Worm (Caenorhabditis elegans) whole organism, young adult: ENCODE results near the gene tebp-2.

Source experiments
- D2030.7 ChIP-seq: fragments of 200-800 bp; sonication (Bioruptor generic); IDR thresholded peaks from 2 replicates; pipeline ENCODE4 v1.3.6; 2022; ENCODE audit warnings: missing genetic modification reagents, missing genetic modification characterization, missing compliant biosample characterization
- F10E7.11 ChIP-seq: sonication (generic microtip); optimal IDR thresholded peaks from 2 replicates; lab custom pipeline; 2017; ENCODE audit warnings: mild to moderate bottlenecking, missing genetic modification characterization, moderate library complexity, missing compliant biosample characterization
- F22D6.2 ChIP-seq: sonication (generic microtip); optimal IDR thresholded peaks from 2 replicates; lab custom pipeline; 2016; ENCODE audit warnings: mild to moderate bottlenecking, missing genetic modification characterization, missing compliant biosample characterization
- F23B12.7 ChIP-seq: sonication (generic microtip); optimal IDR thresholded peaks from 2 replicates; lab custom pipeline; 2017; ENCODE audit warnings: missing genetic modification characterization, mild to moderate bottlenecking, missing compliant biosample characterization, antibody characterized with exemption, moderate library complexity; ENCODE audit not compliant: insufficient read depth
- K11D2.4 ChIP-seq: fragments of 200-800 bp; sonication (Bioruptor generic); IDR thresholded peaks from 2 replicates; pipeline ENCODE4 v1.3.6; 2022; ENCODE audit warnings: missing genetic modification reagents, missing genetic modification characterization, missing compliant biosample characterization
- K12H6.12 ChIP-seq: fragments of 200-800 bp; sonication (Bioruptor generic); optimal IDR thresholded peaks from 2 replicates; lab custom pipeline; 2018; ENCODE audit warnings: mild to moderate bottlenecking, missing genetic modification characterization, missing compliant biosample characterization
- Y56A3A.18 ChIP-seq: fragments of 200-800 bp; sonication (Bioruptor generic); IDR thresholded peaks from 2 replicates; pipeline ENCODE4 v1.3.6; 2022; ENCODE audit warnings: missing genetic modification reagents, missing genetic modification characterization, missing compliant biosample characterization
- akir-1 ChIP-seq: fragments of 200-800 bp; sonication (Bioruptor generic); optimal IDR thresholded peaks from 2 replicates; lab custom pipeline; 2018; ENCODE audit warnings: mild to moderate bottlenecking, missing genetic modification characterization, moderate library complexity, missing compliant biosample characterization
- aptf-3 ChIP-seq: fragments of 200-800 bp; sonication (Bioruptor generic); IDR thresholded peaks from 2 replicates; pipeline ENCODE4 v1.3.6; 2022; ENCODE audit warnings: missing genetic modification characterization, missing compliant biosample characterization
- attf-3 ChIP-seq: fragments of 200-800 bp; sonication (Bioruptor generic); conservative IDR thresholded peaks from 2 replicates; pipeline ENCODE4 v1.3.6; 2022; ENCODE audit warnings: missing genetic modification reagents, missing genetic modification characterization, missing compliant biosample characterization
- ccch-3 ChIP-seq: fragments of 200-800 bp; sonication (Bioruptor generic); optimal IDR thresholded peaks from 2 replicates; lab custom pipeline; 2018; ENCODE audit warnings: mild to moderate bottlenecking, missing genetic modification characterization, missing compliant biosample characterization
- ceh-79 ChIP-seq: sonication (generic microtip); optimal IDR thresholded peaks from 2 replicates; lab custom pipeline; 2017; ENCODE audit warnings: mild to moderate bottlenecking, missing genetic modification characterization, missing compliant biosample characterization
- chd-7 ChIP-seq: sonication (generic microtip); optimal IDR thresholded peaks from 2 replicates; lab custom pipeline; 2016; ENCODE audit warnings: mild to moderate bottlenecking, missing genetic modification characterization, moderate library complexity, missing compliant biosample characterization
- dox-1 ChIP-seq: fragments of 200-800 bp; sonication (Bioruptor generic); IDR thresholded peaks from 2 replicates; pipeline ENCODE4 v1.3.6; 2022; ENCODE audit warnings: missing genetic modification reagents, missing genetic modification characterization, missing compliant biosample characterization
- dpl-1 ChIP-seq: fragments of 150-350 bp; optimal IDR thresholded peaks from 2 replicates; lab custom pipeline; 2014; ENCODE audit warnings: missing biosample characterization, missing genetic modification reagents, missing genetic modification characterization
- egl-18 ChIP-seq: fragments of 200-800 bp; sonication (Bioruptor generic); IDR thresholded peaks from 2 replicates; pipeline ENCODE4 v1.3.6; 2022; ENCODE audit warnings: missing genetic modification reagents, missing genetic modification characterization, missing compliant biosample characterization
- egl-44 ChIP-seq: fragments of 200-800 bp; sonication (Bioruptor generic); IDR thresholded peaks from 2 replicates; pipeline ENCODE4 v1.3.6; 2022; ENCODE audit warnings: missing genetic modification reagents, missing genetic modification characterization, missing compliant biosample characterization
- ets-4 ChIP-seq: fragments of 200-800 bp; sonication (Bioruptor generic); optimal IDR thresholded peaks from 2 replicates; lab custom pipeline; 2018; ENCODE audit warnings: mild to moderate bottlenecking, missing genetic modification characterization, missing compliant biosample characterization
- hmg-1.2 ChIP-seq: fragments of 200-800 bp; sonication (Bioruptor generic); IDR thresholded peaks from 2 replicates; pipeline ENCODE4 v1.3.6; 2022; ENCODE audit warnings: missing genetic modification reagents, missing genetic modification characterization, missing compliant biosample characterization
- lag-1 ChIP-seq: fragments of 200-800 bp; sonication (Bioruptor generic); IDR thresholded peaks from 2 replicates; pipeline ENCODE4 v1.3.6; 2022; ENCODE audit warnings: missing genetic modification reagents, missing genetic modification characterization, missing compliant biosample characterization
- let-607 ChIP-seq, 2 experiments: fragments of 200-800 bp in 1 of 2; sonication (Bioruptor generic) in 1 of 2; sonication (generic microtip) in 1 of 2; optimal IDR thresholded peaks; 2 replicates each; lab custom pipeline; 2016 to 2018; ENCODE audit warnings: mild to moderate bottlenecking in 2 of 2, missing compliant biosample characterization in 2 of 2, missing genetic modification characterization in 2 of 2, moderate library complexity in 2 of 2, missing genotype in 1 of 2
- lin-40 ChIP-seq: sonication (generic microtip); optimal IDR thresholded peaks from 2 replicates; lab custom pipeline; 2016; ENCODE audit warnings: missing genetic modification characterization, mild to moderate bottlenecking, missing compliant biosample characterization, missing genotype, missing genetic modification reagents
- lin-54 ChIP-seq: fragments of 200-800 bp; sonication (Bioruptor generic); optimal IDR thresholded peaks from 2 replicates; lab custom pipeline; 2018; ENCODE audit warnings: mild to moderate bottlenecking, missing genetic modification characterization, missing compliant biosample characterization
- lir-1 ChIP-seq: fragments of 200-800 bp; sonication (Bioruptor generic); conservative IDR thresholded peaks from 2 replicates; pipeline ENCODE4 v1.3.6; 2022; ENCODE audit warnings: missing genetic modification reagents, missing genetic modification characterization, missing compliant biosample characterization
- mcd-1 ChIP-seq: fragments of 200-800 bp; sonication (Bioruptor generic); IDR thresholded peaks from 2 replicates; pipeline ENCODE4 v1.3.6; 2022; ENCODE audit warnings: missing genetic modification reagents, missing genetic modification characterization, missing compliant biosample characterization
- mel-28 ChIP-seq: sonication (generic microtip); optimal IDR thresholded peaks from 2 replicates; lab custom pipeline; 2016; ENCODE audit warnings: borderline replicate concordance, mild to moderate bottlenecking, missing genetic modification characterization, missing compliant biosample characterization
- mxl-1 ChIP-seq: sonication (generic microtip); optimal IDR thresholded peaks from 2 replicates; lab custom pipeline; 2016; ENCODE audit warnings: missing genetic modification characterization, missing compliant biosample characterization
- nfyb-1 ChIP-seq: fragments of 200-800 bp; sonication (Bioruptor generic); IDR thresholded peaks from 2 replicates; pipeline ENCODE4 v1.3.6; 2022; ENCODE audit warnings: missing genetic modification reagents, missing genetic modification characterization, missing compliant biosample characterization
- pbrm-1 ChIP-seq: fragments of 200-800 bp; sonication (Bioruptor generic); IDR thresholded peaks from 2 replicates; pipeline ENCODE4 v1.3.6; 2022; ENCODE audit warnings: missing genetic modification reagents, missing genetic modification characterization, missing compliant biosample characterization
- pha-4 ChIP-seq: fragments of 150-350 bp; sonication (generic microtip); optimal IDR thresholded peaks from 2 replicates; lab custom pipeline; 2014; ENCODE audit warnings: missing biosample characterization, missing genetic modification reagents, missing genetic modification characterization
- rpc-1 ChIP-seq, 2 experiments: fragments of 150-350 bp in 1 of 2; sonication (generic microtip) in 1 of 2; optimal IDR thresholded peaks; 2 replicates each; lab custom pipeline; 2014 to 2018; ENCODE audit warnings: missing biosample characterization in 1 of 2, missing genetic modification characterization in 1 of 2, missing genetic modification reagents in 1 of 2, missing genotype in 1 of 2
- snpc-4 ChIP-seq, 5 experiments: fragments of 150-350 bp in 1 of 5; sonication (generic microtip) in 4 of 5; optimal IDR thresholded peaks; 2 replicates each; lab custom pipeline; 2014 to 2018; ENCODE audit warnings: missing genetic modification characterization in 5 of 5, missing biosample characterization in 3 of 5, antibody characterized with exemption in 2 of 5, mild to moderate bottlenecking in 2 of 5, missing compliant biosample characterization in 2 of 5, missing genotype in 2 of 5, moderate library complexity in 2 of 5, missing genetic modification reagents in 1 of 5
- sptf-2 ChIP-seq: fragments of 200-800 bp; sonication (Bioruptor generic); optimal IDR thresholded peaks from 2 replicates; lab custom pipeline; 2018; ENCODE audit warnings: mild to moderate bottlenecking, missing genetic modification characterization, missing compliant biosample characterization
- tlf-1 ChIP-seq: fragments of 200-800 bp; sonication (Bioruptor generic); optimal IDR thresholded peaks from 2 replicates; lab custom pipeline; 2018; ENCODE audit warnings: mild to moderate bottlenecking, missing genetic modification characterization, missing compliant biosample characterization
- unc-62 ChIP-seq: fragments of 150-350 bp; optimal IDR thresholded peaks from 2 replicates; lab custom pipeline; 2014; ENCODE audit warnings: missing biosample characterization, missing genetic modification reagents, missing genetic modification characterization
- zfh-2 ChIP-seq: fragments of 200-800 bp; sonication (Bioruptor generic); conservative IDR thresholded peaks from 2 replicates; pipeline ENCODE4 v1.3.6; 2022; ENCODE audit warnings: missing genetic modification reagents, missing genetic modification characterization, missing compliant biosample characterization
- ztf-3 ChIP-seq: fragments of 200-800 bp; sonication (Bioruptor generic); optimal IDR thresholded peaks from 2 replicates; lab custom pipeline; 2018; ENCODE audit warnings: mild to moderate bottlenecking, missing genetic modification characterization, missing compliant biosample characterization

tebp-2 gene

DNA sequence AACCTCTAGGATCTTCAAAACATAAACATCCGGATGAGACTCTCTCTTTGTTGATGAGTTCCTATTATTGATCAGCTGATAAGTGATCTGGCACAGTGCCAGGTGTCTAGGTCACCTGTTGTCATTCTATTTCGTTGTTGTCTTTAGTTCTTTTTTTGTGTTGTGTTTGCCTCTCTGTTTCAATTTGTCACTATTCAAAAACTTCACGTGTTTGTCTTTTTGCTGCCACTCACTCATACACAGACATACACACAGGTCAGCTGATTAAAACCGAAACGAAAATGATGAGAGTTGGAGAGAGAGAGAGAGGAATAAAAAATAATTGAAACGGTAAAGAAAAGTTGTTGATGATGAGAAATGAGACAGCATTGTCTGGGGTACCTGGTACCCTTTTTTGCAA lies 49.7 kb downstream of the tebp-2 start (continued):
- peak; percentile 66; the same call in 1 of the 2 replicates for TF ChIP-seq lir-1 (GFP tag; lab: Robert Waterston, UW)
- no peak for TF ChIP-seq akir-1
- TF ChIP-seq rpc-1 (optimal IDR thresholded peaks at IDR 0.05; lab: Kevin White, UChicago), result no peak
- no peak for TF ChIP-seq rpc-1 (tag; optimal IDR thresholded peaks at IDR 0.05; lab: Kevin White, UChicago)
- no peak for TF ChIP-seq mxl-1
- TF ChIP-seq hmg-1.2 (GFP tag; lab: Robert Waterston, UW), result peak; percentile 20; the same call in 1 of the 2 replicates
- peak; percentile 42 for TF ChIP-seq ets-4 (GFP tag; lab: Kevin White, UChicago)
- peak; percentile 54; the same call in 1 of the 2 replicates for TF ChIP-seq dox-1
- TF ChIP-seq unc-62, result peak; percentile 93
- TF ChIP-seq let-607 (tag; optimal IDR thresholded peaks at IDR 0.05; lab: Kevin White, UChicago), result peak; percentile 91 to 95
- peak; percentile 92 for TF ChIP-seq chd-7 (tag; lab: Kevin White, UChicago)
- peak; percentile 64 for TF ChIP-seq F22D6.2
- TF ChIP-seq attf-3 (GFP tag; lab: Robert Waterston, UW), result no peak
- peak; percentile 90 for TF ChIP-seq lin-40 (tag; lab: Kevin White, UChicago)
- peak; percentile 80 for TF ChIP-seq K11D2.4
- peak; percentile 79 for TF ChIP-seq nfyb-1 (GFP tag; lab: Robert Waterston, UW)
- TF ChIP-seq lag-1, result no peak
- peak; percentile 47; the same call in 1 of the 2 replicates for TF ChIP-seq pbrm-1
- no peak for TF ChIP-seq snpc-4 (GFP tag; optimal IDR thresholded peaks at IDR 0.05; lab: Kevin White, UChicago)
- peak in 3 of 4 experiments; percentile 24 to 52 (median 39) for TF ChIP-seq snpc-4 (tag; optimal IDR thresholded peaks at IDR 0.05; lab: Kevin White, UChicago)
- peak; percentile 80 for TF ChIP-seq tlf-1 (GFP tag; lab: Kevin White, UChicago)
- peak; percentile 57 for TF ChIP-seq ztf-3 (GFP tag; lab: Kevin White, UChicago)
- no peak for TF ChIP-seq dpl-1 (GFP tag; lab: Kevin White, UChicago)
- peak; percentile 61 for TF ChIP-seq lin-54
- peak; percentile 41; the same call in 1 of the 2 replicates for TF ChIP-seq mcd-1
- peak; percentile 84; the same call in 1 of the 2 replicates for TF ChIP-seq egl-44 (GFP tag; lab: Robert Waterston, UW)
- no peak for TF ChIP-seq ccch-3 (GFP tag; lab: Kevin White, UChicago)

DNA sequence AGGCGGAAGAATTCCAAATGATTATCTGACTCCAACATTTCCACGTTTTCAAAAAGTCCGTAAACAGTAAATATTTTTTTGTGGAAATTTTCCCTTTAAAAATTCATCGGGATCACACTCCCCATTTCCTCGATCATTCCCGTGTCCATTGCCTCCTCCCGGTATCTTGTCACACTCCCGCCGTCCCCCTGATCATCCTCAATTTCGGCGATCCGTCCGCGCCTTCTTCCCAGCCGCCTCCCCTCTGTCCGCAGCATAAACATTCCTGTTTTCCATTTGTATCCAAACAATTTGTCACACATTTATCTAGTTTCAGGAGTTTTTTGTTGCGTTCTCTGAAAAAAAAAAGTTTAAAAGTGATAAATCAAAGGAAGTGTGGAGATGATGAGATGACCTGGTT lies 51.5 kb downstream of the tebp-2 start:
- no peak for TF ChIP-seq lag-1
- no peak for TF ChIP-seq tlf-1 (GFP tag; lab: Kevin White, UChicago)
- TF ChIP-seq lir-1 (GFP tag; lab: Robert Waterston, UW), result 0 out of 2 replicates have a peak, but pooled peaks have one; percentile 9
- TF ChIP-seq egl-18 (GFP tag; lab: Robert Waterston, UW), result no peak
- no peak for TF ChIP-seq mel-28
- TF ChIP-seq K12H6.12, result no peak
- TF ChIP-seq ceh-79 (tag; lab: Kevin White, UChicago), result no peak
- no peak for TF ChIP-seq sptf-2 (GFP tag; lab: Kevin White, UChicago)
- no peak for TF ChIP-seq F23B12.7
- TF ChIP-seq aptf-3 (GFP tag; lab: Robert Waterston, UW), result no peak
- TF ChIP-seq pha-4 (tag; lab: Kevin White, UChicago), result no peak
- no peak for TF ChIP-seq akir-1
- TF ChIP-seq Y56A3A.18 (GFP tag; lab: Robert Waterston, UW), result no peak
- no peak for TF ChIP-seq F10E7.11 (tag; lab: Kevin White, UChicago)
- TF ChIP-seq hmg-1.2 (GFP tag; lab: Robert Waterston, UW), result 0 out of 2 replicates have a peak, but pooled peaks have one; percentile 6
- no peak for TF ChIP-seq rpc-1 (optimal IDR thresholded peaks at IDR 0.05; lab: Kevin White, UChicago)
- TF ChIP-seq rpc-1 (tag; optimal IDR thresholded peaks at IDR 0.05; lab: Kevin White, UChicago), result no peak
- TF ChIP-seq zfh-2, result peak; percentile 72; the same call in 1 of the 2 replicates
- TF ChIP-seq attf-3 (GFP tag; lab: Robert Waterston, UW), result no peak
- TF ChIP-seq D2030.7, result no peak
